Fruit fly (Drosophila melanogaster): Measurements from ENCODE around the gene nmdyn-D7.

- TF ChIP-seq CG8478 (optimal IDR thresholded peaks at IDR 0.05), result no peak
- TF ChIP-seq CTCF (optimal IDR thresholded peaks at IDR 0.05), result no peak
Observed at dm6 chr3R:9674968-9675573, 4.7 kb upstream of the nmdyn-D7 start, which contains the start of gene Nepl12.
